Fruit fly (Drosophila melanogaster) whole organism: ENCODE measurements around the gene CG6865.

ENCODE experiments used
- Dll ChIP-seq: fragments of >200 bp; optimal IDR thresholded peaks from 2 replicates; lab custom pipeline; 2017
- pan ChIP-seq: fragments of >200 bp; optimal IDR thresholded peaks from 2 replicates; lab custom pipeline; 2017
- psq ChIP-seq: fragments of >200 bp; optimal IDR thresholded peaks from 2 replicates; lab custom pipeline; 2017
- usp ChIP-seq: fragments of >200 bp; optimal IDR thresholded peaks from 2 replicates; lab custom pipeline; 2017; ENCODE audit warnings: missing biosample characterization, missing genetic modification characterization, mixed read lengths

dm6 chr3L:18854412-18854811, 9.0 kb upstream of the CG6865 start:
- TF ChIP-seq Dll (lab: Kevin White, UChicago) = no peak
- TF ChIP-seq pan (lab: Kevin White, UChicago) = no peak
- no peak for TF ChIP-seq usp (GFP tag; lab: Kevin White, UChicago)
- TF ChIP-seq psq = no peak
